Worm (Caenorhabditis elegans) whole organism, L1 larva: ENCODE results near the gene R10E9.3.
A peak's percentile ranks its signal among the peaks of the same experiment; 100 is the strongest.

Experiments
- C04F5.9 ChIP-seq: sonication (generic microtip); optimal IDR thresholded peaks from 2 replicates; lab custom pipeline; 2016; ENCODE audit warnings: missing genetic modification characterization, missing compliant biosample characterization
- C16A3.4 ChIP-seq: fragments of 150-350 bp; optimal IDR thresholded peaks from 2 replicates; lab custom pipeline; 2014; ENCODE audit warnings: missing biosample characterization, missing genetic modification characterization
- aha-1 ChIP-seq: fragments of 150-350 bp; optimal IDR thresholded peaks from 2 replicates; lab custom pipeline; 2014; ENCODE audit warnings: missing biosample characterization, missing genetic modification characterization
- ama-1 ChIP-seq: fragments of 150-350 bp; optimal IDR thresholded peaks from 2 replicates; lab custom pipeline; 2014
- ceh-82 ChIP-seq, 3 experiments: fragments of 150-350 bp in 1 of 3; sonication (generic microtip) in 2 of 3; optimal IDR thresholded peaks; 2 replicates each; lab custom pipeline; 2014 to 2017; ENCODE audit warnings: missing biosample characterization in 3 of 3, missing genetic modification characterization in 3 of 3
- ceh-90 ChIP-seq: sonication (generic microtip); optimal IDR thresholded peaks from 2 replicates; lab custom pipeline; 2016; ENCODE audit warnings: missing genetic modification characterization, missing compliant biosample characterization
- dpl-1 ChIP-seq, 3 experiments: fragments of 150-350 bp in 2 of 3; sonication (generic microtip) in 1 of 3; optimal IDR thresholded peaks; 2 replicates each; lab custom pipeline; 2014 to 2017; ENCODE audit warnings: missing biosample characterization in 3 of 3, missing genetic modification characterization in 3 of 3, missing genetic modification reagents in 3 of 3
- dsc-1 ChIP-seq: sonication (generic microtip); optimal IDR thresholded peaks from 2 replicates; lab custom pipeline; 2016; ENCODE audit warnings: mild to moderate bottlenecking, missing genetic modification characterization, missing compliant biosample characterization
- efl-1 ChIP-seq, 4 experiments: fragments of 150-350 bp; optimal IDR thresholded peaks in 3 of 4; peaks in 1 of 4; 1 replicate in 1 of 4; 2 replicates in 3 of 4; lab custom pipeline; 2014; ENCODE audit warnings: missing biosample characterization in 2 of 4, missing genetic modification characterization in 2 of 4, missing genetic modification reagents in 2 of 4
- egl-27 ChIP-seq, 2 experiments: fragments of 150-350 bp in 1 of 2; sonication (generic microtip); optimal IDR thresholded peaks; 3 replicates each; lab custom pipeline; 2017 to 2018; ENCODE audit warnings: missing biosample characterization in 2 of 2, missing genetic modification characterization in 2 of 2, missing genetic modification reagents in 2 of 2
- elt-2 ChIP-seq: sonication (generic microtip); optimal IDR thresholded peaks from 2 replicates; lab custom pipeline; 2016; ENCODE audit warnings: missing genetic modification characterization, mild to moderate bottlenecking, inconsistent platforms, missing compliant biosample characterization, missing genetic modification reagents
- fkh-4 ChIP-seq: sonication (generic microtip); optimal IDR thresholded peaks from 2 replicates; lab custom pipeline; 2016; ENCODE audit warnings: missing compliant biosample characterization, missing genetic modification characterization, borderline replicate concordance
- fkh-8 ChIP-seq: sonication (generic microtip); optimal IDR thresholded peaks from 2 replicates; lab custom pipeline; 2016; ENCODE audit warnings: mild to moderate bottlenecking, missing genetic modification characterization, missing compliant biosample characterization
- grh-1 ChIP-seq: fragments of 200-800 bp; sonication (Bioruptor generic); IDR thresholded peaks from 2 replicates; pipeline ENCODE4 v1.3.6; 2022; ENCODE audit warnings: missing genetic modification reagents, missing genetic modification characterization, missing compliant biosample characterization
- irx-1 ChIP-seq: sonication (generic microtip); optimal IDR thresholded peaks from 2 replicates; lab custom pipeline; 2016; ENCODE audit warnings: missing genetic modification characterization, missing compliant biosample characterization
- isw-1 ChIP-seq: fragments of 200-800 bp; sonication (Bioruptor generic); IDR thresholded peaks from 2 replicates; pipeline ENCODE4 v1.3.6; 2022; ENCODE audit warnings: missing genetic modification characterization, missing compliant biosample characterization
- jun-1 ChIP-seq: fragments of 150-350 bp; optimal IDR thresholded peaks from 2 replicates; lab custom pipeline; 2014; ENCODE audit warnings: missing biosample characterization, missing genetic modification reagents, missing genetic modification characterization
- lin-13 ChIP-seq: fragments of 150-350 bp; optimal IDR thresholded peaks from 2 replicates; lab custom pipeline; 2014; ENCODE audit warnings: missing biosample characterization, missing genetic modification reagents, missing genetic modification characterization
- lin-14 ChIP-seq: fragments of 200-800 bp; sonication (Bioruptor generic); optimal IDR thresholded peaks from 2 replicates; lab custom pipeline; 2018; ENCODE audit warnings: mild to moderate bottlenecking, missing genetic modification characterization, moderate library complexity, missing compliant biosample characterization
- lin-35 ChIP-seq, 2 experiments: fragments of 150-350 bp; optimal IDR thresholded peaks; 2 replicates each; lab custom pipeline; 2014; ENCODE audit warnings: missing biosample characterization in 2 of 2, missing genetic modification characterization in 2 of 2, missing genetic modification reagents in 2 of 2
- lin-39 ChIP-seq: fragments of 150-350 bp; optimal IDR thresholded peaks from 2 replicates; lab custom pipeline; 2014; ENCODE audit warnings: missing biosample characterization, missing genetic modification reagents, missing genetic modification characterization
- lir-3 ChIP-seq: sonication (generic microtip); optimal IDR thresholded peaks from 2 replicates; lab custom pipeline; 2016; ENCODE audit warnings: mild to moderate bottlenecking, missing genetic modification characterization, moderate library complexity, missing compliant biosample characterization; ENCODE audit not compliant: poor library complexity
- lsy-2 ChIP-seq, 2 experiments: fragments of 150-350 bp; optimal IDR thresholded peaks; 2 replicates each; lab custom pipeline; 2014; ENCODE audit warnings: missing biosample characterization in 2 of 2, missing genetic modification characterization in 2 of 2
- mdl-1 ChIP-seq, 2 experiments: fragments of 150-350 bp; optimal IDR thresholded peaks; 2 replicates each; lab custom pipeline; 2014 to 2017; ENCODE audit warnings: missing biosample characterization in 2 of 2, missing genetic modification characterization in 2 of 2, inconsistent platforms in 1 of 2
- mep-1 ChIP-seq: fragments of 150-350 bp; optimal IDR thresholded peaks from 2 replicates; lab custom pipeline; 2014; ENCODE audit warnings: missing biosample characterization, missing genetic modification characterization
- nhr-12 ChIP-seq: sonication (generic microtip); optimal IDR thresholded peaks from 2 replicates; lab custom pipeline; 2017; ENCODE audit warnings: missing biosample characterization, missing genetic modification characterization
- nhr-28 ChIP-seq: fragments of 150-350 bp; optimal IDR thresholded peaks from 2 replicates; lab custom pipeline; 2014; ENCODE audit warnings: missing biosample characterization, missing genetic modification characterization
- nhr-71 ChIP-seq: sonication (generic microtip); optimal IDR thresholded peaks from 2 replicates; lab custom pipeline; 2016; ENCODE audit warnings: mild to moderate bottlenecking, missing genetic modification characterization, moderate library complexity, missing compliant biosample characterization
- nhr-76 ChIP-seq: sonication (generic microtip); optimal IDR thresholded peaks from 2 replicates; lab custom pipeline; 2017; ENCODE audit warnings: missing biosample characterization, missing genetic modification characterization
- nhr-77 ChIP-seq: fragments of 150-350 bp; optimal IDR thresholded peaks from 2 replicates; lab custom pipeline; 2014; ENCODE audit warnings: missing biosample characterization, missing genetic modification characterization
- nhr-85 ChIP-seq: sonication (generic microtip); peaks from one replicate; lab custom pipeline; 2016; ENCODE audit warnings: missing genetic modification characterization, inconsistent platforms, missing compliant biosample characterization
- nhr-90 ChIP-seq: sonication (generic microtip); optimal IDR thresholded peaks from 2 replicates; lab custom pipeline; 2016; ENCODE audit warnings: mild to moderate bottlenecking, missing genetic modification characterization, missing compliant biosample characterization; ENCODE audit not compliant: poor library complexity
- pax-3 ChIP-seq: fragments of 200-800 bp; sonication (Bioruptor generic); optimal IDR thresholded peaks from 2 replicates; lab custom pipeline; 2018; ENCODE audit warnings: mild to moderate bottlenecking, missing genetic modification characterization, moderate library complexity, missing compliant biosample characterization
- pqm-1 ChIP-seq: sonication (generic microtip); optimal IDR thresholded peaks from 3 replicates; lab custom pipeline; 2017; ENCODE audit warnings: missing biosample characterization, missing genetic modification characterization
- rnt-1 ChIP-seq: sonication (generic microtip); optimal IDR thresholded peaks from 2 replicates; lab custom pipeline; 2016; ENCODE audit warnings: mild to moderate bottlenecking, missing genetic modification characterization, moderate library complexity, missing compliant biosample characterization
- sox-4 ChIP-seq: sonication (generic microtip); optimal IDR thresholded peaks from 2 replicates; lab custom pipeline; 2016; ENCODE audit warnings: missing genetic modification characterization, missing compliant biosample characterization
- sup-37 ChIP-seq: fragments of 200-800 bp; sonication (Bioruptor generic); optimal IDR thresholded peaks from 2 replicates; lab custom pipeline; 2018; ENCODE audit warnings: mild to moderate bottlenecking, missing genetic modification characterization, missing compliant biosample characterization
- tbx-2 ChIP-seq: sonication (generic microtip); optimal IDR thresholded peaks from 2 replicates; lab custom pipeline; 2016; ENCODE audit warnings: missing genetic modification characterization, missing compliant biosample characterization
- tlp-1 ChIP-seq: fragments of 150-350 bp; optimal IDR thresholded peaks from 2 replicates; lab custom pipeline; 2014; ENCODE audit warnings: missing biosample characterization, missing genetic modification characterization
- unc-130 ChIP-seq: fragments of 150-350 bp; optimal IDR thresholded peaks from 2 replicates; lab custom pipeline; 2017; ENCODE audit warnings: missing biosample characterization, missing genetic modification characterization, inconsistent platforms
- unc-86 ChIP-seq: sonication (generic microtip); optimal IDR thresholded peaks from 2 replicates; lab custom pipeline; 2016; ENCODE audit warnings: missing genetic modification characterization, missing compliant biosample characterization
- xbp-1 ChIP-seq: sonication (generic microtip); optimal IDR thresholded peaks from 2 replicates; lab custom pipeline; 2016; ENCODE audit warnings: missing genetic modification characterization, missing compliant biosample characterization
- ztf-11 ChIP-seq, 2 experiments: sonication (generic microtip); optimal IDR thresholded peaks; 2 replicates each; lab custom pipeline; 2016 to 2017; ENCODE audit warnings: missing genetic modification characterization in 2 of 2, missing biosample characterization in 1 of 2, missing compliant biosample characterization in 1 of 2

Gene R10E9.3

ce11 chrIII:3991362-3991761, 31.3 kb downstream of the R10E9.3 start (continued):
- no peak for TF ChIP-seq ceh-82 (tag; optimal IDR thresholded peaks at IDR 0.05; lab: Kevin White, UChicago)
- no peak for TF ChIP-seq C16A3.4 (tag; lab: Kevin White, UChicago)
- TF ChIP-seq xbp-1 (tag; lab: Kevin White, UChicago): no peak
- no peak for TF ChIP-seq pqm-1
- no peak for TF ChIP-seq isw-1 (GFP tag; lab: Robert Waterston, UW)
- TF ChIP-seq elt-2 (tag; lab: Kevin White, UChicago): no peak
- no peak for TF ChIP-seq fkh-8 (tag; lab: Kevin White, UChicago)
- TF ChIP-seq jun-1 (tag; lab: Kevin White, UChicago): no peak
- no peak for TF ChIP-seq sox-4 (tag; lab: Kevin White, UChicago)
- TF ChIP-seq lin-35 (GFP tag; optimal IDR thresholded peaks at IDR 0.05; lab: Kevin White, UChicago): no peak
- TF ChIP-seq irx-1 (tag; lab: Kevin White, UChicago): no peak
- TF ChIP-seq lin-13: no peak
- peak; percentile 36 for TF ChIP-seq dsc-1 (tag; lab: Kevin White, UChicago)

- TF ChIP-seq dsc-1 (tag; lab: Kevin White, UChicago) (peak; percentile 6), ama-1 (lab: Kevin White, UChicago) (no peak), nhr-76 (tag; lab: Kevin White, UChicago) (no peak), rnt-1 (tag; lab: Kevin White, UChicago) (no peak), nhr-90 (tag; lab: Kevin White, UChicago) (no peak), fkh-8 (tag; lab: Kevin White, UChicago) (peak; percentile 21), unc-86 (tag; lab: Kevin White, UChicago) (no peak), efl-1 (optimal IDR thresholded peaks at IDR 0.05; lab: Kevin White, UChicago) (no peak), efl-1 (GFP tag; optimal IDR thresholded peaks at IDR 0.05 in 1 of 2; lab: Kevin White, UChicago) (peak in 1 of 2 experiments; percentile 71)
Observed at ce11 chrIII:3992089-3992488, 32.1 kb downstream of the R10E9.3 start, which contains the start of gene glb-11. glb-11 (minus strand) TSS chrIII:3992189.

- TF ChIP-seq tlp-1 (tag; lab: Kevin White, UChicago) (no peak), dsc-1 (tag; lab: Kevin White, UChicago) (no peak), lin-14 (GFP tag; lab: Kevin White, UChicago) (peak; percentile 55), rnt-1 (tag; lab: Kevin White, UChicago) (peak; percentile 41), egl-27 (tag; optimal IDR thresholded peaks at IDR 0.05; lab: Kevin White, UChicago) (no peak), nhr-12 (tag; lab: Kevin White, UChicago) (no peak), ceh-90 (tag; lab: Kevin White, UChicago) (no peak), lin-39 (tag; lab: Kevin White, UChicago) (peak; percentile 22), nhr-71 (tag; lab: Kevin White, UChicago) (peak; percentile 43), nhr-90 (tag; lab: Kevin White, UChicago) (no peak), lsy-2 (tag; optimal IDR thresholded peaks at IDR 0.05; lab: Kevin White, UChicago) (peak in 1 of 2 experiments; percentile 45)
Observed at ce11 chrIII:3994457-3994856, 34.4 kb downstream of the R10E9.3 start.

ce11 chrIII:4004064-4004580, 44.1 kb downstream of the R10E9.3 start, which contains the start of gene tif-1A:
tif-1A (minus strand) TSS chrIII:4004114.
- TF ChIP-seq lsy-2 (tag; optimal IDR thresholded peaks at IDR 0.05; lab: Kevin White, UChicago) (peak; percentile 92), nhr-28 (no peak), grh-1 (peak; percentile 42; the same call in 1 of the 2 replicates), elt-2 (tag; lab: Kevin White, UChicago) (peak; percentile 90), unc-130 (tag; lab: Kevin White, UChicago) (peak; percentile 74), tlp-1 (tag; lab: Kevin White, UChicago) (no peak), unc-86 (tag; lab: Kevin White, UChicago) (peak; percentile 76), nhr-85 (tag; lab: Kevin White, UChicago) (peak; percentile 89), isw-1 (GFP tag; lab: Robert Waterston, UW) (peak; percentile 64), aha-1 (tag; lab: Kevin White, UChicago) (no peak), dsc-1 (tag; lab: Kevin White, UChicago) (peak; percentile 82), dpl-1 (GFP tag; optimal IDR thresholded peaks at IDR 0.05; lab: Kevin White, UChicago) (peak; percentile 79 to 85 (median 84)), tbx-2 (tag; lab: Kevin White, UChicago) (peak; percentile 82), irx-1 (tag; lab: Kevin White, UChicago) (peak; percentile 77), egl-27 (tag; optimal IDR thresholded peaks at IDR 0.05; lab: Kevin White, UChicago) (no peak), ztf-11 (tag; optimal IDR thresholded peaks at IDR 0.05; lab: Kevin White, UChicago) (peak in 1 of 2 experiments; percentile 61), nhr-76 (tag; lab: Kevin White, UChicago) (no peak), lin-39 (tag; lab: Kevin White, UChicago) (peak; percentile 88), nhr-77 (tag; lab: Kevin White, UChicago) (peak; percentile 37), sup-37 (no peak), pax-3 (tag; lab: Kevin White, UChicago) (peak; percentile 53), mep-1 (tag; lab: Kevin White, UChicago) (peak; percentile 97), lir-3 (tag; lab: Kevin White, UChicago) (peak; percentile 10), C04F5.9 (tag; lab: Kevin White, UChicago) (peak; percentile 64), fkh-4 (tag; lab: Kevin White, UChicago) (peak; percentile 34), mdl-1 (tag; optimal IDR thresholded peaks at IDR 0.05; lab: Kevin White, UChicago) (peak in 1 of 2 experiments; percentile 67), rnt-1 (tag; lab: Kevin White, UChicago) (peak; percentile 86)
